Worm (Caenorhabditis elegans): Measurements from ENCODE around the gene C52E2.4.

- TF ChIP-seq jun-1 (tag; optimal IDR thresholded peaks at IDR 0.05) = no peak
- no peak for TF ChIP-seq ztf-4 (tag; optimal IDR thresholded peaks at IDR 0.05)
- TF ChIP-seq lin-39 (tag; optimal IDR thresholded peaks at IDR 0.05) = no peak
- TF ChIP-seq ceh-8 (GFP tag; optimal IDR thresholded peaks at IDR 0.05) = no peak
- TF ChIP-seq nhr-19 (GFP tag; conservative IDR thresholded peaks at IDR 0.05) = no peak
- no peak for TF ChIP-seq nhr-28 (tag; optimal IDR thresholded peaks at IDR 0.05)
- TF ChIP-seq pax-3 (tag; optimal IDR thresholded peaks at IDR 0.05) = no peak
- no peak for TF ChIP-seq hlh-17 (GFP tag; optimal IDR thresholded peaks at IDR 0.05; ENCODE audit: borderline replicate concordance)
- TF ChIP-seq egl-27 (tag; optimal IDR thresholded peaks at IDR 0.05) = no peak
- TF ChIP-seq fos-1 (tag; optimal IDR thresholded peaks at IDR 0.05) = no peak
- TF ChIP-seq mdl-1 (tag; optimal IDR thresholded peaks at IDR 0.05) = no peak
- no peak for TF ChIP-seq nhr-237 (tag; optimal IDR thresholded peaks at IDR 0.05)
- TF ChIP-seq ztf-11 (tag; optimal IDR thresholded peaks at IDR 0.05) = no peak
- no peak for TF ChIP-seq sptf-1 (tag; optimal IDR thresholded peaks at IDR 0.05)
Measured at ce11 chrII:1869120-1869519, 26.2 kb downstream of the C52E2.4 start, which contains the start of gene math-14.

All from whole organism, L1 larva.